Fruit fly (Drosophila melanogaster): ENCODE data around the gene CG18281.

- TF ChIP-seq usp (GFP tag; optimal IDR thresholded peaks at IDR 0.05), result no peak
- no peak for TF ChIP-seq lola (GFP tag; optimal IDR thresholded peaks at IDR 0.05)
- no peak for TF ChIP-seq Myc (optimal IDR thresholded peaks at IDR 0.05)
- TF ChIP-seq psq (GFP tag; optimal IDR thresholded peaks at IDR 0.05), result no peak
Observed at dm6 chr3L:20464677-20465076, 35.0 kb upstream of the CG18281 start, which contains the start of gene atk.
